Fruit fly (Drosophila melanogaster) whole organism, prepupa: Measurements from ENCODE around the gene CG11755.

ENCODE experiments used
- Blimp-1 ChIP-seq: fragments of 200-800 bp; sonication (Bioruptor generic); optimal IDR thresholded peaks from 3 replicates; lab custom pipeline; 2017; ENCODE audit warnings: missing biosample characterization, missing genetic modification characterization, mild to moderate bottlenecking, moderate library complexity, missing genetic modification reagents
- CG10631 ChIP-seq: fragments of 200-800 bp; sonication (Bioruptor generic); optimal IDR thresholded peaks from 2 replicates; lab custom pipeline; 2016; ENCODE audit warnings: missing biosample characterization, missing genetic modification characterization
- CG10669 ChIP-seq: fragments of 200-800 bp; sonication (Bioruptor generic); optimal IDR thresholded peaks from 3 replicates; lab custom pipeline; 2018; ENCODE audit warnings: missing biosample characterization, mild to moderate bottlenecking, missing genetic modification characterization, moderate library complexity
- CG11294 ChIP-seq: fragments of 200-800 bp; sonication (Bioruptor generic); IDR thresholded peaks from 2 replicates; pipeline ENCODE4 v1.3.6; 2022; ENCODE audit warnings: missing biosample characterization, missing genetic modification characterization
- CG11902 ChIP-seq: fragments of 200-800 bp; sonication (Bioruptor generic); optimal IDR thresholded peaks from 3 replicates; lab custom pipeline; 2016; ENCODE audit warnings: missing biosample characterization, missing genetic modification characterization
- CG15336 ChIP-seq: fragments of 200-800 bp; sonication (Bioruptor generic); IDR thresholded peaks from 2 replicates; pipeline ENCODE4 v1.3.6; 2022; ENCODE audit warnings: missing biosample characterization, missing genetic modification characterization
- CG1621 ChIP-seq: fragments of 200-800 bp; sonication (Bioruptor generic); optimal IDR thresholded peaks from 3 replicates; lab custom pipeline; 2018; ENCODE audit warnings: missing biosample characterization, mild to moderate bottlenecking, missing genetic modification characterization
- CG16779 ChIP-seq: fragments of 200-800 bp; sonication (Bioruptor generic); optimal IDR thresholded peaks from 3 replicates; lab custom pipeline; 2017; ENCODE audit warnings: missing biosample characterization, mild to moderate bottlenecking, missing genetic modification characterization
- CG3032 ChIP-seq: fragments of 200-800 bp; optimal IDR thresholded peaks from 2 replicates; lab custom pipeline; 2019; ENCODE audit warnings: missing biosample characterization, mild to moderate bottlenecking, missing genetic modification characterization, moderate library complexity
- CG32006 ChIP-seq: fragments of 200-800 bp; sonication (Bioruptor generic); optimal IDR thresholded peaks from 3 replicates; lab custom pipeline; 2017; ENCODE audit warnings: missing biosample characterization, mild to moderate bottlenecking, missing genetic modification characterization
- CG4318 ChIP-seq: fragments of 200-800 bp; sonication (Bioruptor generic); optimal IDR thresholded peaks from 3 replicates; lab custom pipeline; 2017; ENCODE audit warnings: missing biosample characterization, mild to moderate bottlenecking, missing genetic modification characterization
- CG6163 ChIP-seq: fragments of 200-800 bp; sonication (Bioruptor generic); IDR thresholded peaks from 3 replicates; pipeline ENCODE4 v1.3.6; 2022; ENCODE audit warnings: missing biosample characterization, missing genetic modification characterization
- CG7368 ChIP-seq: fragments of 200-800 bp; sonication (Bioruptor generic); optimal IDR thresholded peaks from 3 replicates; lab custom pipeline; 2016; ENCODE audit warnings: missing biosample characterization, missing genetic modification characterization
- CG8119 ChIP-seq: fragments of 200-800 bp; sonication (Bioruptor generic); IDR thresholded peaks from 3 replicates; pipeline ENCODE4 v1.3.6; 2022; ENCODE audit warnings: missing biosample characterization, missing genetic modification characterization
- CG8632 ChIP-seq: fragments of 200-800 bp; sonication (Bioruptor generic); optimal IDR thresholded peaks from 3 replicates; lab custom pipeline; 2016; ENCODE audit warnings: missing biosample characterization, missing genetic modification characterization
- Eip75B ChIP-seq: fragments of 200-800 bp; sonication (Bioruptor generic); optimal IDR thresholded peaks from 3 replicates; lab custom pipeline; 2016; ENCODE audit warnings: missing biosample characterization, missing genetic modification characterization
- Eip78C ChIP-seq: fragments of 200-800 bp; sonication (Bioruptor generic); peaks from one replicate; lab custom pipeline; 2016; ENCODE audit warnings: missing biosample characterization, missing genetic modification characterization
- Eip93F ChIP-seq: fragments of 200-800 bp; sonication (Bioruptor generic); optimal IDR thresholded peaks from 2 replicates; lab custom pipeline; 2016; ENCODE audit warnings: missing biosample characterization, mild to moderate bottlenecking, missing genetic modification characterization
- Gug ChIP-seq: fragments of 200-800 bp; sonication (Bioruptor generic); IDR thresholded peaks from 2 replicates; pipeline ENCODE4 v1.3.6; 2022; ENCODE audit warnings: missing biosample characterization, missing genetic modification characterization
- Hr38 ChIP-seq: sonication (Bioruptor generic); optimal IDR thresholded peaks from 2 replicates; lab custom pipeline; 2016; ENCODE audit warnings: missing biosample characterization, missing genetic modification characterization
- Hr4 ChIP-seq: fragments of 200-800 bp; sonication (Bioruptor generic); optimal IDR thresholded peaks from 3 replicates; lab custom pipeline; 2016; ENCODE audit warnings: missing biosample characterization, missing genetic modification characterization
- Met ChIP-seq: fragments of 200-800 bp; sonication (Bioruptor generic); optimal IDR thresholded peaks from 3 replicates; lab custom pipeline; 2016; ENCODE audit warnings: missing biosample characterization, missing genetic modification characterization
- OdsH ChIP-seq: fragments of 200-800 bp; sonication (Bioruptor generic); optimal IDR thresholded peaks from 3 replicates; lab custom pipeline; 2016; ENCODE audit warnings: missing biosample characterization, missing genetic modification characterization
- Sox102F ChIP-seq: fragments of 200-800 bp; sonication (Bioruptor generic); optimal IDR thresholded peaks from 2 replicates; lab custom pipeline; 2016; ENCODE audit warnings: missing biosample characterization, mild to moderate bottlenecking, missing genetic modification characterization
- dac ChIP-seq: fragments of 200-800 bp; sonication (Bioruptor generic); optimal IDR thresholded peaks from 2 replicates; lab custom pipeline; 2017; ENCODE audit warnings: missing biosample characterization, mild to moderate bottlenecking, missing genetic modification characterization
- dsx ChIP-seq: fragments of 200-800 bp; optimal IDR thresholded peaks from 3 replicates; lab custom pipeline; 2019; ENCODE audit warnings: missing biosample characterization, mild to moderate bottlenecking, missing genetic modification characterization, moderate library complexity; ENCODE audit not compliant: poor library complexity, severe bottlenecking
- eg ChIP-seq: fragments of 200-800 bp; sonication (Bioruptor generic); IDR thresholded peaks from 3 replicates; pipeline ENCODE4 v1.3.6; 2022; ENCODE audit warnings: missing biosample characterization, missing genetic modification characterization
- esn ChIP-seq: fragments of 200-800 bp; sonication (Bioruptor generic); optimal IDR thresholded peaks from 2 replicates; lab custom pipeline; 2016; ENCODE audit warnings: missing biosample characterization, mild to moderate bottlenecking, missing genetic modification characterization, moderate library complexity
- fd85E ChIP-seq: fragments of 200-800 bp; sonication (Bioruptor generic); optimal IDR thresholded peaks from 3 replicates; lab custom pipeline; 2016; ENCODE audit warnings: missing biosample characterization, missing genetic modification characterization
- fkh ChIP-seq: fragments of 200-800 bp; sonication (Bioruptor generic); optimal IDR thresholded peaks from 3 replicates; lab custom pipeline; 2017; ENCODE audit warnings: missing biosample characterization, mild to moderate bottlenecking, missing genetic modification characterization, moderate library complexity
- lz ChIP-seq: fragments of 200-800 bp; sonication (Bioruptor generic); optimal IDR thresholded peaks from 3 replicates; lab custom pipeline; 2016; ENCODE audit warnings: missing biosample characterization, missing genetic modification characterization
- salr ChIP-seq, 2 experiments: fragments of 200-800 bp; sonication (Bioruptor generic); optimal IDR thresholded peaks; 3 replicates each; lab custom pipeline; 2016 to 2018; ENCODE audit warnings: missing biosample characterization in 2 of 2, missing genetic modification characterization in 2 of 2, mild to moderate bottlenecking in 1 of 2
- spab ChIP-seq: fragments of 200-800 bp; sonication (Bioruptor generic); optimal IDR thresholded peaks from 2 replicates; lab custom pipeline; 2017; ENCODE audit warnings: missing biosample characterization, mild to moderate bottlenecking, missing genetic modification characterization, missing genetic modification reagents
- ss ChIP-seq, 2 experiments: fragments of 200-800 bp; sonication (Bioruptor generic); optimal IDR thresholded peaks; 2 replicates in 1 of 2; 3 replicates in 1 of 2; lab custom pipeline; 2017 to 2018; ENCODE audit warnings: mild to moderate bottlenecking in 2 of 2, missing biosample characterization in 2 of 2, missing genetic modification characterization in 2 of 2, moderate library complexity in 1 of 2
- svp ChIP-seq: fragments of 200-800 bp; sonication (Bioruptor generic); peaks from one replicate; lab custom pipeline; 2016; ENCODE audit warnings: missing biosample characterization, missing genetic modification characterization
- topi ChIP-seq: fragments of 200-800 bp; sonication (Bioruptor generic); optimal IDR thresholded peaks from 3 replicates; lab custom pipeline; 2016; ENCODE audit warnings: missing biosample characterization, missing genetic modification characterization
- vri ChIP-seq: fragments of 200-800 bp; sonication (Bioruptor generic); optimal IDR thresholded peaks from 3 replicates; lab custom pipeline; 2016; ENCODE audit warnings: missing biosample characterization, mild to moderate bottlenecking, missing genetic modification characterization

Gene CG11755

DNA sequence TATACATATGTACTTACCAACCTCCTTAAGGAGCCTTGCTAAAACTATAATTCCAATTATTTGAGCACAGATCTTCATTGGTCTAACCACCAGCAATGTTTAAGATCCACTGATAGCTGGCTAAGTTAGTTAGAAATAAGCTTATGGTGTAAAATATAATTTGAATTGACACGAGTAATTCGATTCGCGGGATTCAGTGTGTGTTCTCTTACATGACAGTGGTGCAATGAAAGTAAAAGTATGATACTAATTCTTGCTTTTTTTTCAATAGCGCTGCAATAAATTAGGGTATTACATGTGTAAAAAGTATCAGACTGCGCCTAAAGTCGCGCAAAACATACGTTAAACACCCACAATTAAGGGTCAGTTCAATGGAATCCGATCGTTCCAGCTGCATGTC, 3.2 kb downstream of the CG11755 start, which contains the start of gene CG33325:
Gene CG33325 (minus strand): TSS at position 101 of the 400 bp plus-strand sequence.
- TF ChIP-seq Blimp-1 (GFP tag; lab: Kevin White, UChicago), result no peak
- no peak for TF ChIP-seq salr (GFP tag; optimal IDR thresholded peaks at IDR 0.05; lab: Kevin White, UChicago)
- no peak for TF ChIP-seq fd85E
- TF ChIP-seq svp, result no peak
- TF ChIP-seq eg (GFP tag; lab: Robert Waterston, UW), result no peak
- no peak for TF ChIP-seq lz (GFP tag; lab: Kevin White, UChicago)

DNA sequence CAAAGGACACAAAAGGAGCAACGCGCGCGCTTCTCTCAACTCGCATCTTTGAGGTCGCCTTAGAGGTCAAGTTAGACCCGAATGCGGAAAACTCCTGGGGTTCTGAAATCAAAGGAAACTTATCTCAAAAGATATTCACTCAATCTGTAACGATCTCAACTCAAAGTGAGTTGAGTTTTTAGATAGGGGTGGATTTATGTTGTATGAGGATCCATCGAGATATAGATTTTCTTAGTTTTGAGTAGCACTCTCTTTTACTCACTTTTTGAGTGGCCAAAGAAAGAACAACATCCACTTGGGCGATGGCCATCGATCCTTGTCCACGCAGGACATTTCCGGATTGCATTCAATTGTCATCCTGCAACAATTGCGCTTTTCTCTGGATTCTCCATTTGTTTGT, 3.9 kb downstream of the CG11755 start:
- TF ChIP-seq vri (GFP tag; lab: Kevin White, UChicago) (no peak), CG32006 (GFP tag; lab: Kevin White, UChicago) (no peak), Eip75B (no peak), CG8119 (GFP tag; lab: Robert Waterston, UW) (no peak)

DNA sequence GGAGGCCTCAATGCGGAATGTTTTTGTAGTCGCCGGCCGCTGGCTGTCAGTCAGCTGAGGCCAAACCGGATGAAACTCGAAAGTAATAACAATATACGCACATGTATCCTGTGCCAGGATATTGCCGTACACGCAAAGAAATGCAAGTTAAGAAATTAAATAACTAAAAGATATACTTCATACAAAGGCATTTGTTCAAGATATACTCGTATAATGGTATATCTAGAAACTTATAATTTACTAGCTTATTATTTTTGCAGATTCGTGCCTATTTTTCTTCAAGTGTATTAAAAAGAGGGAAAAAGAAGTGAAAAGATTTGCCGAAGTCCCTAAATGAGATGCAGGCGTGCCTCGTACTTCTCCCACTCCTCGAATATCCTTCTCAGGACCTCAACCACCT, 6.6 kb downstream of the CG11755 start:
- TF ChIP-seq CG11902 (GFP tag; lab: Kevin White, UChicago) (no peak), Sox102F (GFP tag; lab: Kevin White, UChicago) (no peak), esn (GFP tag; lab: Kevin White, UChicago) (no peak), CG4318 (GFP tag; lab: Kevin White, UChicago) (no peak), Blimp-1 (GFP tag; lab: Kevin White, UChicago) (no peak), lz (GFP tag; lab: Kevin White, UChicago) (no peak), fd85E (no peak), Eip93F (no peak), CG15336 (GFP tag; lab: Robert Waterston, UW) (no peak), fkh (GFP tag; lab: Kevin White, UChicago) (no peak), dac (GFP tag; lab: Kevin White, UChicago) (no peak)
- TF ChIP-seq, all 60 proteins: peak for 0

DNA sequence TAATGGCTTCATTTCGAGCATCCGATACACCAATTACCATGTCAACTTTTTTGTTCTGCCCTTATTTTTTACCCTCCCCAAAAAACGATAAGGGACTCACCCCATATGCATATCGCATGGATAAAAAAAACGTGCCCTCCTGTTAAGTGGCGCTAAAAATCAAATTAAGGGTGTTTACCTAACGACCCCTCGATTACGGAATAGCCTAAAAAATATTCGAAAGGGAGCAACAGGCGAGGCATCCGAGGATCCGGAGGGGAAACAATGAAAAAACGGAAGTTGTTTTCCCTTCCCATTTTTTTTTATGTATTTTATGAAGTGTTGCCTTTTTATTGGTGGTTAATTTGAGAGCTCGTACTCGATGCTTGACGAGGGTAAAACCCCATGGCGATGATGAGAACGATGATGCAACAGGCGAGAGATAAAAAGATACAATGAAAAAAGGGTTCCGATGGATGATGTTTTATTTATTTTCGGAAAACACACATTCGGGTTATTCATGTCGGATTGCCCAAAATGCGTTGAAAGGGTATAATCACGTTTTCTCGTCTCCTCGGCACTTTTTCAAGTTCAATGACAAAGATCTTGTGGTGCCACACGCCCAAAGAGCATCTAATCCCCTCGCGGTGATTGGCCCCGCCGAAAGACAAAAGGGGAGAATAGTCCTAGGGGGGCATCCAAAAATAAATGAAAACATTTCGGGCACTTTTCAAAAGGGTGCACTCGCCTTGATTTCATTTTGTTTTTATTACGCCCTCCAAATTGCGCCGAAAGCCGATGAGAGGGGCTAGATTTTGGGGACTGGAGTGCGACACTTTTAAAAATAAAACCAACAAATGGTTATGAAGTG, 7.8 kb downstream of the CG11755 start, which contains the start of gene CG44227:
Gene CG44227 (minus strand): TSS at position 849 of the 850 bp plus-strand sequence.
- TF ChIP-seq CG10631 (GFP tag; lab: Kevin White, UChicago) (no peak), Hr4 (GFP tag; lab: Kevin White, UChicago) (no peak), Met (GFP tag; lab: Kevin White, UChicago) (no peak), CG16779 (tag; lab: Kevin White, UChicago) (no peak), ss (GFP tag; optimal IDR thresholded peaks at IDR 0.05; lab: Kevin White, UChicago) (no peak), OdsH (no peak)
- TF ChIP-seq, all 60 proteins: peak for 0

DNA sequence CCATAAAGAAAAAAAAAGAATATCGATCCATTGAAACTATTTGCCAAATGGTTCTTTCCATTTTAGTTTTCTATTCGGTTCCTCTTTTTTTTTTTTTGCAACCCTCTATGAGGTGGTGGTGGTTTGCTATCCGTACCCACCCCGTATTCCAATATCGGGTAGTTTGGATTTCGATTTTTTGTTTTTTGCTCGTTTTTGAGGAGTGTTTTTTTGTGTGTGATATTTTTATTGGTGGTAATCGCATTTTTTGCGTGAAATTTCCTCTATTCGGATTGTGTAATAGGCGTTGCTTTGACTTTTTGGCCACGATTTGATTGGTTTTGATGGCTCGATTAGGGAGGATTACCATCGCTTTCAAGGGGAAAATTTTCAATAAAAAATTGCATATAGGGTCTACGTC, 9.7 kb downstream of the CG11755 start:
- TF ChIP-seq ss (GFP tag; optimal IDR thresholded peaks at IDR 0.05; lab: Kevin White, UChicago), result no peak

DNA sequence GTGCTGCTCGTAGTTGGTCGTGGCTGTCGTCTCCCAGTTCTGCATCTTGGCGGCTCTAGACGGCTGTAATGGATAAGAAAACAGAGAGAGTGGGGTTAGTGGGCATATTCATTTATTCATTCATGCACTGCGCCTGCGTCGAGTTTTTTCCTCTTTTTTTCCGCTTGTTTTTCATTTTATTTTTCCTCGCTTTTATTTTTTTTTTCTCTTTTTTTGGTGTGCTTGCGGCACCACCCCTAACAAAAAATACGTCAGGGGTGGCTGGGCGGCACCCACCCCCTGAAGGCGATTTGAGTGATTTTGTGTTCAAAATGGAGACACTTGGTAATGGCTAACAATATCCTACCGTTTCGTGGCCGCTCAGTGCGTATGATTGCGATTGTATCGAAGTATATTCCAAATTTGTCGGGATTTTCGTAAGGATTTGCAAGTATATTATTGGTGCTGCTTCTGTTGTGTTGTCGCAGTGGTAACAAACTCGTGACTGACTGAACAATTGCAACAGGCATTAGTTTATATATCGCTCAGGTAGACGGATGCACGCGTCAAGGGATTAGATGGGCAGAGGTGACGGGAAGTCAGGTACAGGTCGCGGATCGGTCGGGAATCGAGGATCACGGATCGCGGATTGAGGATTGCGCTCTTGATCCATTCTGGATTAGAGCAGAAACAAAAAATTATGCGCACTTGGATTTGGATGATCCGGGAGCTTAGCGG, 17.6 kb downstream of the CG11755 start:
- TF ChIP-seq Eip78C (GFP tag; lab: Kevin White, UChicago) (no peak), CG3032 (tag; lab: Kevin White, UChicago) (peak; percentile 75), Eip93F (no peak), CG1621 (tag; lab: Kevin White, UChicago) (no peak), CG11294 (GFP tag; lab: Robert Waterston, UW) (peak; percentile 68; the same call in 1 of the 2 replicates), spab (GFP tag; lab: Kevin White, UChicago) (peak; percentile 88), eg (GFP tag; lab: Robert Waterston, UW) (peak; percentile 99), Hr38 (GFP tag; lab: Kevin White, UChicago) (no peak), Hr4 (GFP tag; lab: Kevin White, UChicago) (peak; percentile 65), CG11902 (GFP tag; lab: Kevin White, UChicago) (no peak), dsx (GFP tag; lab: Kevin White, UChicago) (no peak), CG8632 (GFP tag; lab: Kevin White, UChicago) (peak; percentile 73), salr (GFP tag; optimal IDR thresholded peaks at IDR 0.05; lab: Kevin White, UChicago) (peak; percentile 64 to 77), Gug (GFP tag; lab: Robert Waterston, UW) (peak; percentile 80), topi (GFP tag; lab: Kevin White, UChicago) (peak; percentile 32), Blimp-1 (GFP tag; lab: Kevin White, UChicago) (no peak), ss (GFP tag; optimal IDR thresholded peaks at IDR 0.05; lab: Kevin White, UChicago) (peak; percentile 91 to 94), CG10669 (GFP tag; lab: Kevin White, UChicago) (peak; percentile 81), CG6163 (GFP tag; lab: Robert Waterston, UW) (peak; percentile 98), esn (GFP tag; lab: Kevin White, UChicago) (no peak), CG7368 (GFP tag; lab: Kevin White, UChicago) (peak; percentile 84), vri (GFP tag; lab: Kevin White, UChicago) (peak; percentile 56)
